Worm (Caenorhabditis elegans) whole organism, L4/young adult: ENCODE results near the gene elo-8.

Source experiments
- W03F9.2 ChIP-seq: fragments of 150-350 bp; optimal IDR thresholded peaks from 2 replicates; lab custom pipeline; 2014; ENCODE audit warnings: missing biosample characterization, missing genetic modification characterization
- dao-5 ChIP-seq: sonication (generic microtip); optimal IDR thresholded peaks from 2 replicates; lab custom pipeline; 2016; ENCODE audit warnings: missing genotype, missing genetic modification characterization, moderate library complexity, missing compliant biosample characterization
- him-1 ChIP-seq: sonication (generic microtip); optimal IDR thresholded peaks from 2 replicates; lab custom pipeline; 2016; ENCODE audit warnings: missing genotype, missing genetic modification reagents, missing genetic modification characterization, missing compliant biosample characterization

DNA sequence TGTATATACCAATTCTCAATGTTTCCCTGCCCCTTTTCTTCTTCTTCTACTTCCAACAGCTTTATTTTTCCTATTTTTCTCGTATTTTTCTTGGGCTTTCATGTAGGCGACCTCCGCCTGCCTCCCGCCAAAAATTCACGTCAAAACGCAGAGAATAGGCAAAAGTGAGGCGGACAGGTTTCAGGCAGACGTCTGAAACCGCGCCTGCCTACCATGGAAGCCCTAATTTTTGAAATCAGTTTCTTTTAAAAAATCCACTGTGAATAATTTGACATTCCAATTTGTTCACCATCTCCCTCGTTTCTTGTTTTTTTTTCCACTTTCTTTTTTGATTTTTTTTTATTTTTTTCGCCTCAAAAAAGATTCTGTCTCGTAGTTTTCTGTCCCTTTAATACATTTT lies 6.9 kb upstream of the elo-8 start:
- no peak for TF ChIP-seq him-1 (tag; lab: Kevin White, UChicago)
- TF ChIP-seq W03F9.2 (tag; lab: Kevin White, UChicago), result no peak
- TF ChIP-seq dao-5 (tag; lab: Kevin White, UChicago), result no peak
